Fruit fly (Drosophila melanogaster) whole organism, embryonic: ENCODE measurements around the gene Atg5.

Source experiments
- ATbp ChIP-seq: fragments of 200-800 bp; sonication (Bioruptor generic); optimal IDR thresholded peaks from 2 replicates; lab custom pipeline; 2017; ENCODE audit warnings: missing biosample characterization, mild to moderate bottlenecking, missing genetic modification characterization, missing genetic modification reagents
- CG10321 ChIP-seq: fragments of 200-800 bp; sonication (Bioruptor generic); IDR thresholded peaks from 2 replicates; pipeline ENCODE4 v1.3.6; 2022; ENCODE audit warnings: missing biosample characterization, missing genetic modification characterization
- CG11398 ChIP-seq: fragments of 200-800 bp; sonication (Bioruptor generic); optimal IDR thresholded peaks from 2 replicates; lab custom pipeline; 2016; ENCODE audit warnings: missing biosample characterization, missing genetic modification characterization
- CG12104 ChIP-seq: fragments of 200-800 bp; sonication (Bioruptor generic); optimal IDR thresholded peaks from 3 replicates; lab custom pipeline; 2016; ENCODE audit warnings: missing biosample characterization, missing genetic modification characterization
- CG12299 ChIP-seq: fragments of 200-800 bp; sonication (Bioruptor generic); optimal IDR thresholded peaks from 2 replicates; lab custom pipeline; 2018; ENCODE audit warnings: missing biosample characterization, mild to moderate bottlenecking, missing genetic modification characterization
- CG13296 ChIP-seq: fragments of 200-800 bp; sonication (Bioruptor generic); optimal IDR thresholded peaks from 3 replicates; lab custom pipeline; 2018; ENCODE audit warnings: missing biosample characterization, mild to moderate bottlenecking, missing genetic modification characterization
- CG13424 ChIP-seq: fragments of 200-800 bp; sonication (Bioruptor generic); optimal IDR thresholded peaks from 2 replicates; lab custom pipeline; 2019; ENCODE audit warnings: missing biosample characterization, mild to moderate bottlenecking, missing genetic modification characterization, moderate library complexity
- CG17568 ChIP-seq: fragments of 200-800 bp; sonication (Bioruptor generic); optimal IDR thresholded peaks from 2 replicates; lab custom pipeline; 2018; ENCODE audit warnings: missing biosample characterization, mild to moderate bottlenecking, missing genetic modification characterization, moderate library complexity
- CG1792 ChIP-seq: fragments of 200-800 bp; sonication (Bioruptor generic); optimal IDR thresholded peaks from 2 replicates; lab custom pipeline; 2016; ENCODE audit warnings: missing biosample characterization, missing genetic modification characterization
- CG18599 ChIP-seq: fragments of 200-800 bp; sonication (Bioruptor generic); optimal IDR thresholded peaks from 3 replicates; lab custom pipeline; 2017; ENCODE audit warnings: missing biosample characterization, missing genetic modification characterization, mild to moderate bottlenecking, moderate library complexity, missing genetic modification reagents
- CG2120 ChIP-seq: fragments of 200-800 bp; sonication (Bioruptor generic); optimal IDR thresholded peaks from 3 replicates; lab custom pipeline; 2016; ENCODE audit warnings: missing biosample characterization, missing genetic modification characterization
- CG2889 ChIP-seq: fragments of 200-800 bp; sonication (Bioruptor generic); IDR thresholded peaks from 3 replicates; pipeline ENCODE4 v1.3.6; 2022; ENCODE audit warnings: missing biosample characterization, missing genetic modification characterization
- CG3281 ChIP-seq: fragments of 200-800 bp; sonication (Bioruptor generic); optimal IDR thresholded peaks from 3 replicates; lab custom pipeline; 2017; ENCODE audit warnings: missing biosample characterization, mild to moderate bottlenecking, missing genetic modification characterization
- CG42726 ChIP-seq: fragments of 200-800 bp; sonication (Bioruptor generic); IDR thresholded peaks from 2 replicates; pipeline ENCODE4 v1.3.6; 2022; ENCODE audit warnings: missing biosample characterization, missing genetic modification characterization; ENCODE audit not compliant: partially characterized antibody
- CG4854 ChIP-seq: fragments of 200-800 bp; sonication (Bioruptor generic); optimal IDR thresholded peaks from 2 replicates; lab custom pipeline; 2016; ENCODE audit warnings: missing biosample characterization, missing genetic modification characterization, inconsistent platforms
- CG6791 ChIP-seq: fragments of 200-800 bp; sonication (Bioruptor generic); IDR thresholded peaks from 3 replicates; pipeline ENCODE4 v1.3.6; 2022; ENCODE audit warnings: missing biosample characterization, missing genetic modification characterization; ENCODE audit not compliant: partially characterized antibody
- CG7786 ChIP-seq: fragments of 200-800 bp; sonication (Bioruptor generic); optimal IDR thresholded peaks from 2 replicates; lab custom pipeline; 2016; ENCODE audit warnings: missing biosample characterization, missing genetic modification characterization
- CG7839 ChIP-seq: fragments of 200-800 bp; sonication (Bioruptor generic); optimal IDR thresholded peaks from 3 replicates; lab custom pipeline; 2018; ENCODE audit warnings: missing biosample characterization, mild to moderate bottlenecking, missing genetic modification characterization, moderate library complexity
- CG8089 ChIP-seq: fragments of 200-800 bp; sonication (Bioruptor generic); optimal IDR thresholded peaks from 3 replicates; lab custom pipeline; 2016; ENCODE audit warnings: missing biosample characterization, missing genetic modification characterization
- CG8944 ChIP-seq: fragments of 200-800 bp; sonication (Bioruptor generic); optimal IDR thresholded peaks from 3 replicates; lab custom pipeline; 2016; ENCODE audit warnings: missing biosample characterization, missing genetic modification characterization
- Doc3 ChIP-seq: fragments of 200-800 bp; sonication (Bioruptor generic); IDR thresholded peaks from 3 replicates; pipeline ENCODE4 v1.3.6; 2022; ENCODE audit warnings: missing biosample characterization, missing genetic modification characterization; ENCODE audit not compliant: partially characterized antibody
- Dref ChIP-seq: fragments of 200-800 bp; sonication (Bioruptor generic); IDR thresholded peaks from 2 replicates; pipeline ENCODE4 v1.3.6; 2022; ENCODE audit warnings: missing biosample characterization, missing genetic modification characterization
- E2f1 ChIP-seq: fragments of 200-800 bp; sonication (Bioruptor generic); IDR thresholded peaks from 2 replicates; pipeline ENCODE4 v1.3.6; 2022; ENCODE audit warnings: missing biosample characterization, missing genetic modification characterization
- Eip74EF ChIP-seq, 2 experiments: fragments of 200-800 bp in 1 of 2; fragments of >200 bp in 1 of 2; sonication (Bioruptor generic) in 1 of 2; optimal IDR thresholded peaks; 2 replicates each; lab custom pipeline; 2017 to 2019; ENCODE audit warnings: missing biosample characterization in 2 of 2, missing genetic modification characterization in 2 of 2, mild to moderate bottlenecking in 1 of 2, moderate library complexity in 1 of 2
- H15 ChIP-seq: fragments of 200-800 bp; sonication (Bioruptor generic); IDR thresholded peaks from 3 replicates; pipeline ENCODE4 v1.3.6; 2022; ENCODE audit warnings: missing biosample characterization, missing genetic modification characterization
- HLH4C ChIP-seq: fragments of 200-800 bp; sonication (Bioruptor generic); IDR thresholded peaks from 3 replicates; pipeline ENCODE4 v1.3.6; 2022; ENCODE audit warnings: missing biosample characterization, missing genetic modification characterization; ENCODE audit not compliant: partially characterized antibody
- Hr39 ChIP-seq: fragments of >200 bp; optimal IDR thresholded peaks from 2 replicates; lab custom pipeline; 2017
- Lhr ChIP-seq: fragments of 200-800 bp; sonication (Bioruptor generic); optimal IDR thresholded peaks from 3 replicates; lab custom pipeline; 2017; ENCODE audit warnings: mild to moderate bottlenecking, missing biosample characterization, missing genetic modification reagents, missing genetic modification characterization
- Lim3 ChIP-seq: fragments of 200-800 bp; sonication (Bioruptor generic); IDR thresholded peaks from 2 replicates; pipeline ENCODE4 v1.3.6; 2022; ENCODE audit warnings: missing biosample characterization, missing genetic modification characterization
- Optix ChIP-seq: fragments of 200-800 bp; sonication (Bioruptor generic); IDR thresholded peaks from 3 replicates; pipeline ENCODE4 v1.3.6; 2022; ENCODE audit warnings: missing biosample characterization, missing genetic modification characterization
- Ravus ChIP-seq: fragments of 200-800 bp; sonication (Bioruptor generic); IDR thresholded peaks from 2 replicates; pipeline ENCODE4 v1.3.6; 2022; ENCODE audit warnings: missing biosample characterization, missing genetic modification characterization
- Sry-β ChIP-seq: fragments of 200-800 bp; sonication (Bioruptor generic); optimal IDR thresholded peaks from 2 replicates; lab custom pipeline; 2018; ENCODE audit warnings: missing biosample characterization, mild to moderate bottlenecking, missing genetic modification characterization, moderate library complexity
- TFAM ChIP-seq: fragments of 200-800 bp; sonication (Bioruptor generic); optimal IDR thresholded peaks from 2 replicates; lab custom pipeline; 2017; ENCODE audit warnings: missing biosample characterization, missing genetic modification characterization, inconsistent platforms
- Tbp ChIP-seq: fragments of >200 bp; optimal IDR thresholded peaks from 2 replicates; lab custom pipeline; 2018; ENCODE audit warnings: missing biosample characterization, missing genetic modification characterization
- Usf ChIP-seq: fragments of 200-800 bp; sonication (Bioruptor generic); optimal IDR thresholded peaks from 2 replicates; lab custom pipeline; 2017; ENCODE audit warnings: missing genotype, missing biosample characterization, missing genetic modification characterization
- da ChIP-seq: fragments of 200-800 bp; sonication (Bioruptor generic); optimal IDR thresholded peaks from 2 replicates; lab custom pipeline; 2016; ENCODE audit warnings: missing biosample characterization, missing genetic modification characterization
- dati ChIP-seq: fragments of 200-800 bp; sonication (Bioruptor generic); IDR thresholded peaks from 2 replicates; pipeline ENCODE4 v1.3.6; 2022; ENCODE audit warnings: missing biosample characterization, missing genetic modification characterization
- dmrt99B ChIP-seq: fragments of 200-800 bp; sonication (Bioruptor generic); optimal IDR thresholded peaks from 2 replicates; lab custom pipeline; 2018; ENCODE audit warnings: missing biosample characterization, mild to moderate bottlenecking, missing genetic modification characterization, moderate library complexity
- eyg ChIP-seq: fragments of 200-800 bp; sonication (Bioruptor generic); optimal IDR thresholded peaks from 3 replicates; lab custom pipeline; 2016; ENCODE audit warnings: missing biosample characterization, missing genetic modification characterization
- gfzf ChIP-seq: fragments of 200-800 bp; sonication (Bioruptor generic); optimal IDR thresholded peaks from 2 replicates; lab custom pipeline; 2016; ENCODE audit warnings: missing biosample characterization, mild to moderate bottlenecking, missing genetic modification characterization, moderate library complexity
- ham ChIP-seq: fragments of 200-800 bp; sonication (Bioruptor generic); IDR thresholded peaks from 2 replicates; pipeline ENCODE4 v1.3.6; 2022; ENCODE audit warnings: missing biosample characterization, missing genetic modification characterization
- nerfin-1 ChIP-seq: fragments of 200-800 bp; sonication (Bioruptor generic); optimal IDR thresholded peaks from 3 replicates; lab custom pipeline; 2019; ENCODE audit warnings: missing biosample characterization, mild to moderate bottlenecking, missing genetic modification characterization, moderate library complexity
- odd ChIP-seq: fragments of 200-800 bp; sonication (Bioruptor generic); optimal IDR thresholded peaks from 2 replicates; lab custom pipeline; 2017; ENCODE audit warnings: missing biosample characterization, mild to moderate bottlenecking, missing genetic modification characterization
- p53 ChIP-seq: fragments of 200-800 bp; sonication (Bioruptor generic); optimal IDR thresholded peaks from 2 replicates; lab custom pipeline; 2016; ENCODE audit warnings: missing biosample characterization, missing genetic modification characterization
- shn ChIP-seq: fragments of 200-800 bp; sonication (Bioruptor generic); optimal IDR thresholded peaks from 3 replicates; lab custom pipeline; 2016; ENCODE audit warnings: missing biosample characterization, missing genetic modification characterization
- sim ChIP-seq: fragments of 200-800 bp; sonication (Bioruptor generic); IDR thresholded peaks from 2 replicates; pipeline ENCODE4 v1.3.6; 2022; ENCODE audit warnings: missing biosample characterization, missing genetic modification characterization
- so ChIP-seq: fragments of 200-800 bp; sonication (Bioruptor generic); IDR thresholded peaks from 3 replicates; pipeline ENCODE4 v1.3.6; 2022; ENCODE audit warnings: missing biosample characterization, missing genetic modification characterization
- stwl ChIP-seq: fragments of 200-800 bp; sonication (Bioruptor generic); optimal IDR thresholded peaks from 3 replicates; lab custom pipeline; 2018; ENCODE audit warnings: missing biosample characterization, mild to moderate bottlenecking, missing genetic modification characterization, moderate library complexity
- trem ChIP-seq: fragments of 200-800 bp; optimal IDR thresholded peaks from 3 replicates; lab custom pipeline; 2019; ENCODE audit warnings: missing biosample characterization, mild to moderate bottlenecking, missing genetic modification characterization, moderate library complexity
- tx ChIP-seq: fragments of 200-800 bp; sonication (Bioruptor generic); optimal IDR thresholded peaks from 2 replicates; lab custom pipeline; 2016; ENCODE audit warnings: missing biosample characterization, missing genetic modification characterization
- wdn ChIP-seq: fragments of 200-800 bp; sonication (Bioruptor generic); IDR thresholded peaks from 2 replicates; pipeline ENCODE4 v1.3.6; 2022; ENCODE audit warnings: missing biosample characterization, missing genetic modification characterization
- zen2 ChIP-seq: fragments of 200-800 bp; sonication (Bioruptor generic); IDR thresholded peaks from 3 replicates; pipeline ENCODE4 v1.3.6; 2022; ENCODE audit warnings: missing biosample characterization, missing genetic modification characterization; ENCODE audit not compliant: partially characterized antibody

The Atg5 gene

DNA sequence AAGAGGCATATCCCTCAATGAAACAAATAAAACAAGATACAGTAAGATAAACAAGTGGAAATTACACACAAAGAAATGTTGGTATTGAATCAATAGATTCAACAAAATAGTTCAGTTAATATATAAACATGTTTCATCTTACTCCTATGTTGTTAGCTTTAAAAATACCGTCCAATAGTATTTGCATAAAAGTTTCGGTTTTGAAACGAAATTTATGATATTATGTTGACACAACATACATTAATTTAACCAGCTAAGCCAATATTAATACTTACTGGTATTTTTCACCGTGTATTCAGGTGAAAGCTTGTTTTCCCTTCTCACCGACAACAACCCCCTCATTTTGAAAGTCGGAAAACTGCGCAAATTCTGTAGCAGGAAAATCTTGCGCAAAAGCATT, 15.0 kb upstream of the Atg5 start (continued):
- TF ChIP-seq CG8944 (GFP tag; lab: Kevin White, UChicago) (peak; percentile 26), shn (GFP tag; lab: Kevin White, UChicago) (peak; percentile 29), CG18599 (GFP tag; lab: Kevin White, UChicago) (peak; percentile 79), Dref (GFP tag; lab: Robert Waterston, UW) (no peak), Usf (GFP tag; lab: Kevin White, UChicago) (no peak), CG2120 (peak; percentile 74), gfzf (no peak), CG7786 (GFP tag; lab: Kevin White, UChicago) (no peak), Eip74EF (GFP tag; optimal IDR thresholded peaks at IDR 0.05; lab: Kevin White, UChicago) (peak in 1 of 2 experiments; percentile 34), CG12104 (GFP tag; lab: Kevin White, UChicago) (peak; percentile 36), Ravus (GFP tag; lab: Robert Waterston, UW) (no peak), p53 (peak; percentile 21), eyg (GFP tag; lab: Kevin White, UChicago) (peak; percentile 42), Lhr (peak; percentile 19), TFAM (no peak), Optix (no peak), ham (GFP tag; lab: Robert Waterston, UW) (no peak), CG12299 (tag; lab: Kevin White, UChicago) (peak; percentile 80), sim (no peak), odd (GFP tag; lab: Kevin White, UChicago) (peak; percentile 61), CG10321 (GFP tag; lab: Robert Waterston, UW) (no peak), tx (GFP tag; lab: Kevin White, UChicago) (no peak), da (GFP tag; lab: Kevin White, UChicago) (no peak), CG2889 (no peak), H15 (GFP tag; lab: Robert Waterston, UW) (no peak), HLH4C (no peak), Doc3 (GFP tag; lab: Robert Waterston, UW) (no peak), CG42726 (GFP tag; lab: Robert Waterston, UW) (no peak), so (GFP tag; lab: Robert Waterston, UW) (peak; percentile 69; the same call in 2 of the 3 replicates), wdn (GFP tag; lab: Robert Waterston, UW) (no peak), CG7839 (peak; percentile 77), Tbp (GFP tag; lab: Kevin White, UChicago) (no peak), CG17568 (peak; percentile 64), CG1792 (no peak), nerfin-1 (tag; lab: Kevin White, UChicago) (peak; percentile 62), CG4854 (peak; percentile 38), Lim3 (no peak), stwl (no peak), CG13296 (GFP tag; lab: Kevin White, UChicago) (peak; percentile 66), dati (no peak), ATbp (peak; percentile 81), CG8089 (GFP tag; lab: Kevin White, UChicago) (peak; percentile 32), Hr39 (lab: Kevin White, UChicago) (no peak), zen2 (GFP tag; lab: Robert Waterston, UW) (no peak), CG13424 (peak; percentile 75), CG6791 (GFP tag; lab: Robert Waterston, UW) (no peak), trem (tag; lab: Kevin White, UChicago) (peak; percentile 23), Sry-β (GFP tag; lab: Kevin White, UChicago) (peak; percentile 13), CG11398 (GFP tag; lab: Kevin White, UChicago) (peak; percentile 9), CG3281 (GFP tag; lab: Kevin White, UChicago) (peak; percentile 76), E2f1 (no peak), dmrt99B (tag; lab: Kevin White, UChicago) (peak; percentile 77)
